Worm (Caenorhabditis elegans) whole organism, midembryonic: Measurements from ENCODE around the gene F37C4.4.

Experiments
- T22C8.4 ChIP-seq: fragments of 200-800 bp; sonication (Bioruptor generic); IDR thresholded peaks from 2 replicates; pipeline ENCODE4 v1.3.6; 2022; ENCODE audit warnings: missing genetic modification characterization, missing compliant biosample characterization
- cog-1 ChIP-seq: sonication (generic microtip); optimal IDR thresholded peaks from 2 replicates; lab custom pipeline; 2016; ENCODE audit warnings: missing genetic modification characterization, missing compliant biosample characterization
- flt-1 ChIP-seq: fragments of 200-800 bp; sonication (Bioruptor generic); IDR thresholded peaks from 2 replicates; pipeline ENCODE4 v1.3.6; 2022; ENCODE audit warnings: missing genetic modification characterization, missing compliant biosample characterization
- klf-2 ChIP-seq: fragments of 200-800 bp; sonication (Bioruptor generic); conservative IDR thresholded peaks from 2 replicates; pipeline ENCODE4 v1.3.6; 2022; ENCODE audit warnings: missing genetic modification reagents, missing genetic modification characterization, missing compliant biosample characterization
- med-1 ChIP-seq: sonication (generic microtip); optimal IDR thresholded peaks from 2 replicates; lab custom pipeline; 2017; ENCODE audit warnings: missing genetic modification characterization, mild to moderate bottlenecking, missing compliant biosample characterization, antibody characterized with exemption, missing genetic modification reagents; ENCODE audit not compliant: insufficient read depth
- ref-1 ChIP-seq: fragments of 200-800 bp; sonication (Bioruptor generic); conservative IDR thresholded peaks from 2 replicates; pipeline ENCODE4 v1.3.6; 2022; ENCODE audit warnings: missing genetic modification reagents, missing genetic modification characterization, missing compliant biosample characterization
- tab-1 ChIP-seq: fragments of 200-800 bp; sonication (Bioruptor generic); IDR thresholded peaks from 2 replicates; pipeline ENCODE4 v1.3.6; 2022; ENCODE audit warnings: missing genetic modification characterization, missing compliant biosample characterization
- ztf-23 ChIP-seq: fragments of 200-800 bp; sonication (Bioruptor generic); IDR thresholded peaks from 2 replicates; pipeline ENCODE4 v1.3.6; 2022; ENCODE audit warnings: missing genetic modification reagents, missing genetic modification characterization, missing compliant biosample characterization
- ztf-29 ChIP-seq: fragments of 200-800 bp; sonication (Bioruptor generic); IDR thresholded peaks from 2 replicates; pipeline ENCODE4 v1.3.6; 2022; ENCODE audit warnings: missing genetic modification reagents, missing genetic modification characterization, missing compliant biosample characterization

DNA sequence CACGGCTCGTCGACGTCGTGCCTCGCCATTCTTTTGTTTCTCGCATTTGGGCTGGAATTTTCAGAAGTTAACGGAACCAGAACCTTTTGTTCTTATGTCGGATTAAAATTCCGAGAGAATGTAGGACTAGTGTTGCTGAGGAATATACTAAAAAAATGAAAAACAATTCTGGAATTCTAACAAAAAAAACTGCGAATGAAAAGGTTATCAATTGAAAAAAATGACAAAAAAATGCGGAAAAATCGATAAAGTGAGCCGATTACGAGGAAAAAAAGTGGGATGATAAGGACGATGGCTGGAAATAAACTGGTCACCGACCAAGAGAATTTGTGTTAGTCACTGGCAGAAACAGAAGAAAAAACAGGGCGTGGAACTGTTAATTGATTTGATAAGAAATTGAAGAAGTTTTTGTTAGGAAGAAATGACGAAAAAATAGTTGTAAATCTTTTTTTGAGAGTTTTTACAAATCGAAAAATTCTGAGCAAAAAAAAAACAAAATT, 47.8 kb upstream of the F37C4.4 start, which contains the start of gene bris-1:
- TF ChIP-seq flt-1 (GFP tag; lab: Robert Waterston, UW) (no peak), ref-1 (GFP tag; lab: Robert Waterston, UW) (no peak), ztf-23 (GFP tag; lab: Robert Waterston, UW) (no peak), klf-2 (GFP tag; lab: Robert Waterston, UW) (no peak), cog-1 (tag; lab: Kevin White, UChicago) (no peak), ztf-29 (GFP tag; lab: Robert Waterston, UW) (no peak), T22C8.4 (no peak), med-1 (GFP tag; lab: Kevin White, UChicago) (no peak), tab-1 (GFP tag; lab: Robert Waterston, UW) (no peak)
